Fruit fly (Drosophila melanogaster) whole organism, larva: ENCODE results near the gene CG14273.

Experiments used
- noc ChIP-seq: fragments of 200-800 bp; sonication (Bioruptor generic); optimal IDR thresholded peaks from 3 replicates; lab custom pipeline; 2019; ENCODE audit warnings: missing biosample characterization, mild to moderate bottlenecking, missing genetic modification characterization, moderate library complexity

CG14273 gene

dm6 chr2L:8342395-8342794, at the start of gene CG14273:
Gene CG14273, plus strand, starts transcription at chr2L:8342695.
- no peak for TF ChIP-seq noc

- no peak for TF ChIP-seq noc
Observed at dm6 chr2L:8293449-8293848, 49.0 kb upstream of the CG14273 start.

dm6 chr2L:8294043-8294442, 48.5 kb upstream of the CG14273 start:
- no peak for TF ChIP-seq noc

- TF ChIP-seq noc = no peak
Observed at dm6 chr2L:8296395-8296794, 46.1 kb upstream of the CG14273 start.

dm6 chr2L:8297070-8297469, 45.4 kb upstream of the CG14273 start:
- TF ChIP-seq noc = no peak

dm6 chr2L:8299194-8299811, 43.2 kb upstream of the CG14273 start:
- TF ChIP-seq noc = peak; percentile 4

dm6 chr2L:8300220-8301167, 42.0 kb upstream of the CG14273 start, which contains the start of gene Btk:
Gene Btk, minus strand, starts transcription at chr2L:8301079.
- no peak for TF ChIP-seq noc

- TF ChIP-seq noc = no peak
Observed at dm6 chr2L:8302766-8303479, 39.6 kb upstream of the CG14273 start, which contains the start of the genes wol and Scgalpha. Gene wol, minus strand, starts transcription at chr2L:8302985. Gene Scgalpha, plus strand, starts transcription at chr2L:8303429.

dm6 chr2L:8304635-8305034, 37.9 kb upstream of the CG14273 start:
- no peak for TF ChIP-seq noc

- no peak for TF ChIP-seq noc
Observed at dm6 chr2L:8305409-8305808, 37.1 kb upstream of the CG14273 start, which contains the start of gene CG7840. Gene CG7840, plus strand, starts transcription at chr2L:8305586.

dm6 chr2L:8307817-8308551, 34.5 kb upstream of the CG14273 start, which contains the start of the genes Ostgamma and Mettl14:
Gene Ostgamma, minus strand, starts transcription at chr2L:8308192.
Gene Mettl14, plus strand, starts transcription at chr2L:8308427.
- TF ChIP-seq noc = no peak

dm6 chr2L:8311091-8311490, 31.4 kb upstream of the CG14273 start, which contains the start of the genes CG7810 and CG7806:
Gene CG7810, minus strand, starts transcription at chr2L:8311195.
Gene CG7806, plus strand, starts transcription at chr2L:8311399.
- TF ChIP-seq noc = peak; percentile 91

dm6 chr2L:8311741-8312140, 30.8 kb upstream of the CG14273 start:
- TF ChIP-seq noc = no peak

dm6 chr2L:8319858-8320525, 22.5 kb upstream of the CG14273 start, which contains the start of the genes mtsh and strat:
Gene mtsh, minus strand, starts transcription at chr2L:8319908.
Gene strat, plus strand, starts transcription at chr2L:8320328.
- TF ChIP-seq noc = peak; percentile 15

- no peak for TF ChIP-seq noc
Observed at dm6 chr2L:8325150-8325549, 17.3 kb upstream of the CG14273 start, which contains the start of gene CG7781. Gene CG7781, minus strand, starts transcription at chr2L:8325409.
